Worm (Caenorhabditis elegans) whole organism, L4 larva: ENCODE results near the gene acdh-8.

Experiments used
- egl-43 ChIP-seq: fragments of 200-800 bp; sonication (Bioruptor generic); IDR thresholded peaks from 2 replicates; pipeline ENCODE4 v1.3.6; 2022; ENCODE audit warnings: missing genetic modification reagents, missing genetic modification characterization, missing compliant biosample characterization
- lin-38 ChIP-seq: fragments of 200-800 bp; sonication (Bioruptor generic); IDR thresholded peaks from 2 replicates; pipeline ENCODE4 v1.3.6; 2022; ENCODE audit warnings: missing genetic modification reagents, missing genetic modification characterization, missing compliant biosample characterization
- nhr-237 ChIP-seq: sonication (generic microtip); optimal IDR thresholded peaks from 2 replicates; lab custom pipeline; 2017; ENCODE audit warnings: missing biosample characterization, missing genetic modification characterization
- nhr-28 ChIP-seq: fragments of 150-350 bp; optimal IDR thresholded peaks from 2 replicates; lab custom pipeline; 2014; ENCODE audit warnings: missing biosample characterization, missing genetic modification characterization
- unc-130 ChIP-seq: sonication (generic microtip); optimal IDR thresholded peaks from 2 replicates; lab custom pipeline; 2016; ENCODE audit warnings: missing genetic modification reagents, missing genetic modification characterization, missing compliant biosample characterization
- zfp-2 ChIP-seq: sonication (generic microtip); optimal IDR thresholded peaks from 2 replicates; lab custom pipeline; 2016; ENCODE audit warnings: mild to moderate bottlenecking, missing genetic modification characterization, missing compliant biosample characterization
- ztf-11 ChIP-seq: fragments of 150-350 bp; optimal IDR thresholded peaks from 2 replicates; lab custom pipeline; 2014; ENCODE audit warnings: missing biosample characterization, missing genetic modification characterization

DNA sequence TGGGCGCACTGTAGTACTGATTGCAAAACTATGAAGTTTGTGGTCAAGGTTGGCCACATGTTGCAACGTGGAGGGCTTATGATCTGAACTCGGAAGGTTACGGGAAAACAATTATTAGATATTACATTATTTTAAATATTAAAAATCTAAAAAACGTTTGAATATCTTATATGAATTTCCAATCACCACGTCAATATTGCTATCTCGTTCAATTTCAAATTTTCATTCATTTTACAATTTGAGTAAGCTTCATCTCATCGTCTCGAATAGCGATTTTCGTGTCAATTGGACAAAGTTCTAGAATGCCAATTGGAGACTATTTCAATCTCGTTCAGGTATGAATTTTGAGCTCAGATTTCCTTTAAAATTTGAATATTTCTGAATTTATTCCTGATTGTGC lies 22.1 kb downstream of the acdh-8 start, which contains the start of gene ZK1248.20:
- TF ChIP-seq egl-43 (GFP tag; lab: Robert Waterston, UW) (no peak), nhr-28 (tag; lab: Kevin White, UChicago) (no peak), unc-130 (GFP tag; lab: Kevin White, UChicago) (no peak), nhr-237 (no peak), lin-38 (GFP tag; lab: Robert Waterston, UW) (no peak), zfp-2 (no peak), ztf-11 (no peak)
